Fruit fly (Drosophila melanogaster) whole organism, embryonic: ENCODE data around the gene Roc1b.

Experiments used
- Blimp-1 ChIP-seq: fragments of 200-800 bp; sonication (Bioruptor generic); optimal IDR thresholded peaks from 3 replicates; lab custom pipeline; 2018; ENCODE audit warnings: missing biosample characterization, missing genetic modification characterization, mild to moderate bottlenecking, moderate library complexity, missing genetic modification reagents
- CG1024 ChIP-seq: fragments of 200-800 bp; sonication (Bioruptor generic); IDR thresholded peaks from 2 replicates; pipeline ENCODE4 v1.3.6; 2022; ENCODE audit warnings: missing biosample characterization, missing genetic modification characterization
- CG10274 ChIP-seq: fragments of 200-800 bp; sonication (Bioruptor generic); optimal IDR thresholded peaks from 3 replicates; lab custom pipeline; 2017; ENCODE audit warnings: missing biosample characterization, mild to moderate bottlenecking, missing genetic modification characterization
- CG10654 ChIP-seq: fragments of 200-800 bp; sonication (Bioruptor generic); optimal IDR thresholded peaks from 2 replicates; lab custom pipeline; 2016; ENCODE audit warnings: missing biosample characterization, missing genetic modification characterization
- CG11247 ChIP-seq: fragments of 200-800 bp; sonication (Bioruptor generic); IDR thresholded peaks from 2 replicates; pipeline ENCODE4 v1.3.6; 2022; ENCODE audit warnings: missing biosample characterization, missing genetic modification characterization
- CG12155 ChIP-seq: fragments of 200-800 bp; sonication (Bioruptor generic); optimal IDR thresholded peaks from 3 replicates; lab custom pipeline; 2016; ENCODE audit warnings: missing biosample characterization, missing genetic modification characterization
- CG1233 ChIP-seq: fragments of 200-800 bp; sonication (Bioruptor generic); optimal IDR thresholded peaks from 4 replicates; lab custom pipeline; 2018; ENCODE audit warnings: missing biosample characterization, mild to moderate bottlenecking, missing genetic modification characterization
- CG13424 ChIP-seq: fragments of 200-800 bp; sonication (Bioruptor generic); optimal IDR thresholded peaks from 2 replicates; lab custom pipeline; 2019; ENCODE audit warnings: missing biosample characterization, mild to moderate bottlenecking, missing genetic modification characterization, moderate library complexity
- CG17568 ChIP-seq: fragments of 200-800 bp; sonication (Bioruptor generic); optimal IDR thresholded peaks from 2 replicates; lab custom pipeline; 2018; ENCODE audit warnings: missing biosample characterization, mild to moderate bottlenecking, missing genetic modification characterization, moderate library complexity
- CG17912 ChIP-seq: fragments of 200-800 bp; sonication (Bioruptor generic); optimal IDR thresholded peaks from 2 replicates; lab custom pipeline; 2018; ENCODE audit warnings: missing biosample characterization, mild to moderate bottlenecking, missing genetic modification characterization
- CG2678 ChIP-seq: fragments of 200-800 bp; sonication (Bioruptor generic); optimal IDR thresholded peaks from 3 replicates; lab custom pipeline; 2019; ENCODE audit warnings: missing biosample characterization, mild to moderate bottlenecking, missing genetic modification characterization, moderate library complexity
- CG3281 ChIP-seq: fragments of 200-800 bp; sonication (Bioruptor generic); optimal IDR thresholded peaks from 3 replicates; lab custom pipeline; 2017; ENCODE audit warnings: missing biosample characterization, mild to moderate bottlenecking, missing genetic modification characterization
- CG4730 ChIP-seq: fragments of 200-800 bp; sonication (Bioruptor generic); IDR thresholded peaks from 2 replicates; pipeline ENCODE4 v1.3.6; 2022; ENCODE audit warnings: missing biosample characterization, missing genetic modification characterization
- CG6683 ChIP-seq: fragments of 200-800 bp; sonication (Bioruptor generic); optimal IDR thresholded peaks from 2 replicates; lab custom pipeline; 2017; ENCODE audit warnings: missing biosample characterization, mild to moderate bottlenecking, missing genetic modification characterization, missing genetic modification reagents
- CG7928 ChIP-seq: fragments of 200-800 bp; sonication (Bioruptor generic); optimal IDR thresholded peaks from 2 replicates; lab custom pipeline; 2017; ENCODE audit warnings: missing biosample characterization, mild to moderate bottlenecking, missing genetic modification characterization
- CG7963 ChIP-seq: fragments of 200-800 bp; sonication (Bioruptor generic); IDR thresholded peaks from 3 replicates; pipeline ENCODE4 v1.3.6; 2022; ENCODE audit warnings: missing biosample characterization, missing genetic modification characterization; ENCODE audit not compliant: partially characterized antibody
- CG8089 ChIP-seq: fragments of 200-800 bp; sonication (Bioruptor generic); optimal IDR thresholded peaks from 3 replicates; lab custom pipeline; 2016; ENCODE audit warnings: missing biosample characterization, missing genetic modification characterization
- CG9609 ChIP-seq: fragments of 200-800 bp; sonication (Bioruptor generic); optimal IDR thresholded peaks from 3 replicates; lab custom pipeline; 2016; ENCODE audit warnings: missing biosample characterization, missing genetic modification characterization
- CG9817 ChIP-seq: fragments of 200-800 bp; sonication (Bioruptor generic); optimal IDR thresholded peaks from 2 replicates; lab custom pipeline; 2018; ENCODE audit warnings: missing biosample characterization, mild to moderate bottlenecking, missing genetic modification characterization, moderate library complexity
- CrebB ChIP-seq: fragments of 200-800 bp; sonication (Bioruptor generic); optimal IDR thresholded peaks from 3 replicates; lab custom pipeline; 2018; ENCODE audit warnings: missing biosample characterization, mild to moderate bottlenecking, missing genetic modification characterization
- Doc3 ChIP-seq: fragments of 200-800 bp; sonication (Bioruptor generic); IDR thresholded peaks from 3 replicates; pipeline ENCODE4 v1.3.6; 2022; ENCODE audit warnings: missing biosample characterization, missing genetic modification characterization; ENCODE audit not compliant: partially characterized antibody
- E2f2 ChIP-seq: fragments of 200-800 bp; sonication (Bioruptor generic); IDR thresholded peaks from 2 replicates; pipeline ENCODE4 v1.3.6; 2022; ENCODE audit warnings: missing biosample characterization, missing genetic modification characterization
- H15 ChIP-seq: fragments of 200-800 bp; sonication (Bioruptor generic); IDR thresholded peaks from 3 replicates; pipeline ENCODE4 v1.3.6; 2022; ENCODE audit warnings: missing biosample characterization, missing genetic modification characterization
- H2.0 ChIP-seq: fragments of 200-800 bp; sonication (Bioruptor generic); IDR thresholded peaks from 2 replicates; pipeline ENCODE4 v1.3.6; 2022; ENCODE audit warnings: missing biosample characterization, missing genetic modification characterization
- MBD-R2 ChIP-seq: fragments of 200-800 bp; sonication (Bioruptor generic); IDR thresholded peaks from 2 replicates; pipeline ENCODE4 v1.3.6; 2022; ENCODE audit warnings: missing biosample characterization, missing genetic modification characterization
- PHDP ChIP-seq: fragments of 200-800 bp; sonication (Bioruptor generic); optimal IDR thresholded peaks from 3 replicates; lab custom pipeline; 2018; ENCODE audit warnings: missing biosample characterization, mild to moderate bottlenecking, missing genetic modification characterization, moderate library complexity
- Sox102F ChIP-seq: fragments of 200-800 bp; sonication (Bioruptor generic); optimal IDR thresholded peaks from 2 replicates; lab custom pipeline; 2018; ENCODE audit warnings: missing biosample characterization, mild to moderate bottlenecking, missing genetic modification characterization, moderate library complexity
- Xrp1 ChIP-seq: fragments of 200-800 bp; sonication (Bioruptor generic); IDR thresholded peaks from 2 replicates; pipeline ENCODE4 v1.3.6; 2022; ENCODE audit warnings: missing biosample characterization, missing genetic modification characterization
- al ChIP-seq: fragments of 200-800 bp; sonication (Bioruptor generic); IDR thresholded peaks from 2 replicates; pipeline ENCODE4 v1.3.6; 2022; ENCODE audit warnings: missing biosample characterization, missing genetic modification characterization
- chif ChIP-seq, 2 experiments: fragments of 200-800 bp; sonication (Bioruptor generic); optimal IDR thresholded peaks; 3 replicates each; lab custom pipeline; 2016; ENCODE audit warnings: missing biosample characterization in 2 of 2, missing genetic modification characterization in 2 of 2
- dmrt11E ChIP-seq: fragments of 200-800 bp; sonication (Bioruptor generic); optimal IDR thresholded peaks from 3 replicates; lab custom pipeline; 2018; ENCODE audit warnings: missing biosample characterization, mild to moderate bottlenecking, missing genetic modification characterization, moderate library complexity
- dpn ChIP-seq, 2 experiments: fragments of 200-800 bp; sonication (Bioruptor generic); optimal IDR thresholded peaks; 3 replicates each; lab custom pipeline; 2016; ENCODE audit warnings: missing biosample characterization in 2 of 2, missing genetic modification characterization in 2 of 2
- emc ChIP-seq: fragments of 200-800 bp; sonication (Bioruptor generic); optimal IDR thresholded peaks from 2 replicates; lab custom pipeline; 2016; ENCODE audit warnings: missing biosample characterization, missing genetic modification characterization
- ems ChIP-seq: fragments of 200-800 bp; sonication (Bioruptor generic); optimal IDR thresholded peaks from 3 replicates; lab custom pipeline; 2016; ENCODE audit warnings: missing biosample characterization, missing genetic modification characterization
- en ChIP-seq: fragments of 200-800 bp; sonication (Bioruptor generic); optimal IDR thresholded peaks from 2 replicates; lab custom pipeline; 2016; ENCODE audit warnings: missing biosample characterization, missing genetic modification characterization
- jumu ChIP-seq: fragments of 200-800 bp; sonication (Bioruptor generic); optimal IDR thresholded peaks from 3 replicates; lab custom pipeline; 2016; ENCODE audit warnings: missing biosample characterization, missing genetic modification characterization
- kay ChIP-seq: fragments of 200-800 bp; sonication (Bioruptor generic); optimal IDR thresholded peaks from 2 replicates; lab custom pipeline; 2016; ENCODE audit warnings: missing biosample characterization, missing genetic modification characterization
- klu ChIP-seq: fragments of 200-800 bp; sonication (Bioruptor generic); IDR thresholded peaks from 2 replicates; pipeline ENCODE4 v1.3.6; 2022; ENCODE audit warnings: missing biosample characterization, missing genetic modification characterization
- knrl ChIP-seq: fragments of 200-800 bp; sonication (Bioruptor generic); IDR thresholded peaks from 3 replicates; pipeline ENCODE4 v1.3.6; 2022; ENCODE audit warnings: missing biosample characterization, missing genetic modification characterization; ENCODE audit not compliant: partially characterized antibody
- lab ChIP-seq: fragments of 200-800 bp; sonication (Bioruptor generic); optimal IDR thresholded peaks from 3 replicates; lab custom pipeline; 2017; ENCODE audit warnings: missing biosample characterization, missing genetic modification characterization, mild to moderate bottlenecking, moderate library complexity, missing genetic modification reagents
- luna ChIP-seq: fragments of 200-800 bp; sonication (Bioruptor generic); optimal IDR thresholded peaks from 2 replicates; lab custom pipeline; 2016; ENCODE audit warnings: missing biosample characterization, missing genetic modification characterization
- otp ChIP-seq: fragments of 200-800 bp; sonication (Bioruptor generic); IDR thresholded peaks from 3 replicates; pipeline ENCODE4, ENCODE4 v1.3.6; 2022; ENCODE audit warnings: missing biosample characterization, missing genetic modification characterization
- p53 ChIP-seq: fragments of 200-800 bp; sonication (Bioruptor generic); optimal IDR thresholded peaks from 2 replicates; lab custom pipeline; 2016; ENCODE audit warnings: missing biosample characterization, missing genetic modification characterization
- pb ChIP-seq: fragments of 200-800 bp; sonication (Bioruptor generic); optimal IDR thresholded peaks from 3 replicates; lab custom pipeline; 2016; ENCODE audit warnings: missing biosample characterization, missing genetic modification characterization
- pros ChIP-seq: fragments of 200-800 bp; sonication (Bioruptor generic); optimal IDR thresholded peaks from 3 replicates; lab custom pipeline; 2019; ENCODE audit warnings: missing biosample characterization, mild to moderate bottlenecking, missing genetic modification characterization, moderate library complexity
- pzg ChIP-seq: fragments of 200-800 bp; sonication (Bioruptor generic); optimal IDR thresholded peaks from 3 replicates; lab custom pipeline; 2018; ENCODE audit warnings: missing biosample characterization, mild to moderate bottlenecking, missing genetic modification characterization, moderate library complexity
- schlank ChIP-seq: fragments of 200-800 bp; sonication (Bioruptor generic); optimal IDR thresholded peaks from 2 replicates; lab custom pipeline; 2018; ENCODE audit warnings: missing biosample characterization, mild to moderate bottlenecking, missing genetic modification characterization
- tll ChIP-seq, 2 experiments: fragments of 200-800 bp in 1 of 2; fragments of >200 bp in 1 of 2; sonication (Bioruptor generic) in 1 of 2; optimal IDR thresholded peaks; 2 replicates each; lab custom pipeline; 2017 to 2019; ENCODE audit warnings: missing biosample characterization in 2 of 2, missing genetic modification characterization in 2 of 2, mild to moderate bottlenecking in 1 of 2, moderate library complexity in 1 of 2
- vnd ChIP-seq: fragments of 200-800 bp; sonication (Bioruptor generic); IDR thresholded peaks from 3 replicates; pipeline ENCODE4 v1.3.6; 2022; ENCODE audit warnings: missing biosample characterization, missing genetic modification characterization; ENCODE audit not compliant: partially characterized antibody
- wdn ChIP-seq: fragments of 200-800 bp; sonication (Bioruptor generic); IDR thresholded peaks from 2 replicates; pipeline ENCODE4 v1.3.6; 2022; ENCODE audit warnings: missing biosample characterization, missing genetic modification characterization
- zfh2 ChIP-seq: fragments of 200-800 bp; sonication (Bioruptor generic); optimal IDR thresholded peaks from 2 replicates; lab custom pipeline; 2016; ENCODE audit warnings: missing biosample characterization, missing genetic modification characterization

The Roc1b gene

dm6 chr3L:361201-361600 lies 3.4 kb downstream of the Roc1b start, which contains the start of the genes Cdc5 and CG1233 (continued):
- TF ChIP-seq p53 (GFP tag; lab: Kevin White, UChicago): no peak
- no peak for TF ChIP-seq klu
- TF ChIP-seq en (GFP tag; lab: Kevin White, UChicago): no peak
- TF ChIP-seq CG13424 (tag; lab: Kevin White, UChicago): peak; percentile 72
- TF ChIP-seq dpn (GFP tag; optimal IDR thresholded peaks at IDR 0.05; lab: Kevin White, UChicago): peak in 1 of 2 experiments; percentile 26
- peak; percentile 19; the same call in 1 of the 2 replicates for TF ChIP-seq E2f2 (GFP tag; lab: Robert Waterston, UW)
- TF ChIP-seq MBD-R2: peak; percentile 96
- TF ChIP-seq CG10654 (GFP tag; lab: Kevin White, UChicago): no peak
- peak; percentile 22 for TF ChIP-seq zfh2
- no peak for TF ChIP-seq CG11247 (GFP tag; lab: Robert Waterston, UW)
- TF ChIP-seq PHDP (tag; lab: Kevin White, UChicago): no peak
- peak; percentile 59; the same call in 1 of the 2 replicates for TF ChIP-seq Xrp1 (GFP tag; lab: Robert Waterston, UW)
- no peak for TF ChIP-seq pros
- TF ChIP-seq al (GFP tag; lab: Robert Waterston, UW): no peak
- 0 out of 3 replicates have a peak, but pooled peaks have one; percentile 32 for TF ChIP-seq Doc3
- TF ChIP-seq CG17912 (GFP tag; lab: Kevin White, UChicago): no peak
- TF ChIP-seq CG4730 (GFP tag; lab: Robert Waterston, UW): no peak
- no peak for TF ChIP-seq kay (GFP tag; lab: Kevin White, UChicago)
- TF ChIP-seq H15 (GFP tag; lab: Robert Waterston, UW): peak; percentile 45; the same call in 1 of the 3 replicates
- TF ChIP-seq jumu (GFP tag; lab: Kevin White, UChicago): peak; percentile 0
- TF ChIP-seq chif (GFP tag; optimal IDR thresholded peaks at IDR 0.05; lab: Kevin White, UChicago): no peak
- TF ChIP-seq luna (GFP tag; lab: Kevin White, UChicago): no peak
- no peak for TF ChIP-seq Blimp-1 (GFP tag; lab: Kevin White, UChicago)
- peak; percentile 58 for TF ChIP-seq dmrt11E (tag; lab: Kevin White, UChicago)
- TF ChIP-seq CG2678: no peak
- TF ChIP-seq vnd: peak; percentile 49; the same call in 2 of the 3 replicates
- no peak for TF ChIP-seq CG1233
- no peak for TF ChIP-seq CG9817 (tag; lab: Kevin White, UChicago)
- no peak for TF ChIP-seq Sox102F
- no peak for TF ChIP-seq lab
- no peak for TF ChIP-seq CrebB (tag; lab: Kevin White, UChicago)
- peak; percentile 50 for TF ChIP-seq ems
- TF ChIP-seq schlank: no peak
- TF ChIP-seq CG6683 (GFP tag; lab: Kevin White, UChicago): no peak
- TF ChIP-seq pzg (GFP tag; lab: Kevin White, UChicago): peak; percentile 85
- TF ChIP-seq CG8089: peak; percentile 17
- no peak for TF ChIP-seq pb
- TF ChIP-seq CG17568 (GFP tag; lab: Kevin White, UChicago): no peak
- no peak for TF ChIP-seq tll (GFP tag; optimal IDR thresholded peaks at IDR 0.05; lab: Kevin White, UChicago)
- peak; percentile 31 for TF ChIP-seq CG9609 (GFP tag; lab: Kevin White, UChicago)
- TF ChIP-seq CG1024 (GFP tag; lab: Robert Waterston, UW): 0 out of 2 replicates have a peak, but pooled peaks have one; percentile 33
- no peak for TF ChIP-seq H2.0 (GFP tag; lab: Robert Waterston, UW)
- no peak for TF ChIP-seq CG7963 (GFP tag; lab: Robert Waterston, UW)
- TF ChIP-seq wdn (GFP tag; lab: Robert Waterston, UW): no peak
- no peak for TF ChIP-seq emc
- no peak for TF ChIP-seq otp (GFP tag; lab: Robert Waterston, UW)
- TF ChIP-seq CG10274: no peak
- no peak for TF ChIP-seq CG7928 (GFP tag; lab: Kevin White, UChicago)
- no peak for TF ChIP-seq CG3281 (GFP tag; lab: Kevin White, UChicago)
- TF ChIP-seq knrl (GFP tag; lab: Robert Waterston, UW): peak; percentile 66
- peak; percentile 43 for TF ChIP-seq CG12155 (GFP tag; lab: Kevin White, UChicago)
